Worm (Caenorhabditis elegans) whole organism, late embryonic: ENCODE data around the gene T20B12.3.

Source experiments
- C08G9.2 ChIP-seq: sonication (generic microtip); optimal IDR thresholded peaks from 2 replicates; lab custom pipeline; 2016; ENCODE audit warnings: mild to moderate bottlenecking, missing genetic modification characterization, moderate library complexity, missing compliant biosample characterization
- C38D4.7 ChIP-seq: fragments of 200-800 bp; sonication (Bioruptor generic); optimal IDR thresholded peaks from 2 replicates; lab custom pipeline; 2018; ENCODE audit warnings: mild to moderate bottlenecking, missing genetic modification characterization, moderate library complexity, missing compliant biosample characterization
- F13H6.1 ChIP-seq: sonication (generic microtip); optimal IDR thresholded peaks from 2 replicates; lab custom pipeline; 2016; ENCODE audit warnings: missing genetic modification characterization, missing compliant biosample characterization
- T23F11.4 ChIP-seq: fragments of 200-800 bp; sonication (Bioruptor generic); optimal IDR thresholded peaks from 2 replicates; lab custom pipeline; 2018; ENCODE audit warnings: mild to moderate bottlenecking, missing genetic modification characterization, missing compliant biosample characterization
- ahr-1 ChIP-seq: sonication (generic microtip); optimal IDR thresholded peaks from 2 replicates; lab custom pipeline; 2016; ENCODE audit warnings: missing genetic modification characterization, missing compliant biosample characterization
- ama-1 ChIP-seq: fragments of 150-350 bp; optimal IDR thresholded peaks from 2 replicates; lab custom pipeline; 2014
- ceh-19 ChIP-seq: fragments of 200-800 bp; sonication (Bioruptor generic); optimal IDR thresholded peaks from 2 replicates; lab custom pipeline; 2018; ENCODE audit warnings: mild to moderate bottlenecking, missing genetic modification characterization, missing compliant biosample characterization
- ceh-22 ChIP-seq: sonication (generic microtip); optimal IDR thresholded peaks from 2 replicates; lab custom pipeline; 2017; ENCODE audit warnings: missing biosample characterization, missing genetic modification characterization
- ceh-24 ChIP-seq: sonication (generic microtip); optimal IDR thresholded peaks from 2 replicates; lab custom pipeline; 2016; ENCODE audit warnings: mild to moderate bottlenecking, missing genetic modification characterization, missing compliant biosample characterization
- ceh-30 ChIP-seq: fragments of 150-350 bp; optimal IDR thresholded peaks from 2 replicates; lab custom pipeline; 2014; ENCODE audit warnings: missing biosample characterization, missing genetic modification characterization
- ceh-31 ChIP-seq: sonication (generic microtip); optimal IDR thresholded peaks from 2 replicates; lab custom pipeline; 2016; ENCODE audit warnings: missing genetic modification characterization, missing compliant biosample characterization
- ceh-45 ChIP-seq: fragments of 200-800 bp; sonication (Bioruptor generic); IDR thresholded peaks from 2 replicates; pipeline ENCODE4 v1.3.6; 2022; ENCODE audit warnings: missing genetic modification reagents, missing genetic modification characterization, missing compliant biosample characterization
- ceh-48 ChIP-seq: sonication (generic microtip); optimal IDR thresholded peaks from 2 replicates; lab custom pipeline; 2016; ENCODE audit warnings: missing genetic modification characterization, inconsistent platforms, missing compliant biosample characterization
- dmd-4 ChIP-seq: sonication (generic microtip); optimal IDR thresholded peaks from 2 replicates; lab custom pipeline; 2016; ENCODE audit warnings: borderline replicate concordance, missing genetic modification characterization, missing compliant biosample characterization
- dve-1 ChIP-seq: sonication (generic microtip); optimal IDR thresholded peaks from 2 replicates; lab custom pipeline; 2017; ENCODE audit warnings: antibody characterized with exemption, mild to moderate bottlenecking, missing genetic modification characterization, missing compliant biosample characterization
- elt-2 ChIP-seq: sonication (generic microtip); optimal IDR thresholded peaks from 2 replicates; lab custom pipeline; 2016; ENCODE audit warnings: missing genetic modification reagents, missing genetic modification characterization, missing compliant biosample characterization
- elt-4 ChIP-seq: sonication (generic microtip); optimal IDR thresholded peaks from 2 replicates; lab custom pipeline; 2016; ENCODE audit warnings: missing genetic modification characterization, missing compliant biosample characterization
- ets-4 ChIP-seq: sonication (generic microtip); optimal IDR thresholded peaks from 2 replicates; lab custom pipeline; 2016; ENCODE audit warnings: missing genetic modification characterization, missing compliant biosample characterization
- eyg-1 ChIP-seq: sonication (generic microtip); optimal IDR thresholded peaks from 2 replicates; lab custom pipeline; 2016; ENCODE audit warnings: missing genotype, missing genetic modification characterization, missing compliant biosample characterization
- hlh-13 ChIP-seq: fragments of 200-800 bp; sonication (Bioruptor generic); optimal IDR thresholded peaks from 2 replicates; lab custom pipeline; 2018; ENCODE audit warnings: mild to moderate bottlenecking, missing genetic modification characterization, missing compliant biosample characterization
- hlh-30 ChIP-seq: sonication (generic microtip); optimal IDR thresholded peaks from 2 replicates; lab custom pipeline; 2017; ENCODE audit warnings: antibody characterized with exemption, missing genetic modification characterization, missing compliant biosample characterization; ENCODE audit not compliant: insufficient read depth
- hlh-6 ChIP-seq: sonication (generic microtip); optimal IDR thresholded peaks from 2 replicates; lab custom pipeline; 2016; ENCODE audit warnings: missing genotype, missing genetic modification characterization, missing compliant biosample characterization
- lim-6 ChIP-seq: sonication (generic microtip); optimal IDR thresholded peaks from 2 replicates; lab custom pipeline; 2016; ENCODE audit warnings: missing genetic modification characterization, missing compliant biosample characterization
- lin-11 ChIP-seq: fragments of 200-800 bp; sonication (Bioruptor generic); optimal IDR thresholded peaks from 2 replicates; lab custom pipeline; 2018; ENCODE audit warnings: mild to moderate bottlenecking, missing genetic modification characterization, missing compliant biosample characterization
- madf-2 ChIP-seq: sonication (generic microtip); optimal IDR thresholded peaks from 2 replicates; lab custom pipeline; 2017; ENCODE audit warnings: missing genetic modification characterization, missing compliant biosample characterization
- nhr-11 ChIP-seq: fragments of 150-350 bp; optimal IDR thresholded peaks from 2 replicates; lab custom pipeline; 2014; ENCODE audit warnings: missing biosample characterization, missing genetic modification characterization
- nhr-232 ChIP-seq: sonication (generic microtip); optimal IDR thresholded peaks from 2 replicates; lab custom pipeline; 2016; ENCODE audit warnings: missing genetic modification characterization, missing compliant biosample characterization
- pag-3 ChIP-seq: sonication (generic microtip); optimal IDR thresholded peaks from 2 replicates; lab custom pipeline; 2016; ENCODE audit warnings: missing compliant biosample characterization, missing genetic modification characterization, borderline replicate concordance
- pat-9 ChIP-seq: fragments of 200-800 bp; sonication (Bioruptor generic); optimal IDR thresholded peaks from 2 replicates; lab custom pipeline; 2018; ENCODE audit warnings: mild to moderate bottlenecking, missing genetic modification characterization, moderate library complexity, missing compliant biosample characterization
- pax-1 ChIP-seq: fragments of 150-350 bp; optimal IDR thresholded peaks from 2 replicates; lab custom pipeline; 2014; ENCODE audit warnings: missing biosample characterization, missing genetic modification characterization
- pros-1 ChIP-seq: fragments of 150-350 bp; optimal IDR thresholded peaks from 2 replicates; lab custom pipeline; 2014; ENCODE audit warnings: missing biosample characterization, missing genetic modification reagents, missing genetic modification characterization
- rnt-1 ChIP-seq: sonication (generic microtip); optimal IDR thresholded peaks from 2 replicates; lab custom pipeline; 2016; ENCODE audit warnings: missing genetic modification characterization, missing compliant biosample characterization
- sdc-2 ChIP-seq: sonication (generic microtip); optimal IDR thresholded peaks from 2 replicates; lab custom pipeline; 2016; ENCODE audit warnings: missing genotype, missing genetic modification characterization, missing compliant biosample characterization
- sox-2 ChIP-seq: fragments of 200-800 bp; sonication (Bioruptor generic); IDR thresholded peaks from 2 replicates; pipeline ENCODE4 v1.3.6; 2022; ENCODE audit warnings: missing genetic modification reagents, missing genetic modification characterization, missing compliant biosample characterization
- syd-9 ChIP-seq: sonication (generic microtip); optimal IDR thresholded peaks from 2 replicates; lab custom pipeline; 2016; ENCODE audit warnings: mild to moderate bottlenecking, missing genetic modification characterization, moderate library complexity, missing compliant biosample characterization
- unc-3 ChIP-seq, 2 experiments: fragments of 200-800 bp in 1 of 2; sonication (Bioruptor generic) in 1 of 2; sonication (generic microtip) in 1 of 2; conservative IDR thresholded peaks in 1 of 2; optimal IDR thresholded peaks in 1 of 2; 2 replicates each; pipeline versions ENCODE4 v1.3.6 to Lab custom; 2016 to 2022; ENCODE audit warnings: missing compliant biosample characterization in 2 of 2, missing genetic modification characterization in 2 of 2, missing genetic modification reagents in 1 of 2
- unc-42 ChIP-seq: sonication (generic microtip); optimal IDR thresholded peaks from 2 replicates; lab custom pipeline; 2016; ENCODE audit warnings: missing genotype, missing genetic modification characterization, missing compliant biosample characterization
- unc-55 ChIP-seq: sonication (generic microtip); optimal IDR thresholded peaks from 2 replicates; lab custom pipeline; 2017; ENCODE audit warnings: missing biosample characterization, missing genetic modification reagents, missing genetic modification characterization
- unc-86 ChIP-seq: sonication (generic microtip); optimal IDR thresholded peaks from 2 replicates; lab custom pipeline; 2016; ENCODE audit warnings: missing genetic modification characterization, missing compliant biosample characterization
- zip-5 ChIP-seq: sonication (generic microtip); optimal IDR thresholded peaks from 2 replicates; lab custom pipeline; 2016; ENCODE audit warnings: missing genetic modification characterization, missing compliant biosample characterization
- ztf-16 ChIP-seq: sonication (generic microtip); optimal IDR thresholded peaks from 2 replicates; lab custom pipeline; 2017; ENCODE audit warnings: missing genetic modification characterization, missing compliant biosample characterization

The T20B12.3 gene

ce11 chrIII:7349075-7349474 lies 32.8 kb upstream of the T20B12.3 start, which contains the start of gene gos-28:
TSS of gene gos-28 (minus strand) at chrIII:7349175.
- TF ChIP-seq nhr-11 (tag; lab: Kevin White, UChicago) (no peak), C38D4.7 (GFP tag; lab: Kevin White, UChicago) (no peak), lim-6 (tag; lab: Kevin White, UChicago) (no peak), pax-1 (no peak), hlh-13 (no peak), ama-1 (lab: Kevin White, UChicago) (no peak), nhr-232 (no peak), ceh-48 (no peak), elt-4 (tag; lab: Kevin White, UChicago) (no peak), ceh-45 (GFP tag; lab: Robert Waterston, UW) (no peak)
- TF ChIP-seq, all 69 proteins: peak for 0

ce11 chrIII:7353871-7354270 lies 28.0 kb upstream of the T20B12.3 start, which contains the start of gene F08F8.9:
TSS of gene F08F8.9 (minus strand) at chrIII:7353971.
- TF ChIP-seq C38D4.7 (GFP tag; lab: Kevin White, UChicago) (no peak), madf-2 (tag; lab: Kevin White, UChicago) (no peak), unc-3 (GFP tag; conservative IDR thresholded peaks at IDR 0.05; lab: Robert Waterston, UW) (no peak), unc-3 (tag; optimal IDR thresholded peaks at IDR 0.05; lab: Kevin White, UChicago) (no peak), ama-1 (lab: Kevin White, UChicago) (no peak), dve-1 (tag; lab: Kevin White, UChicago) (no peak)

- no peak for TF ChIP-seq pat-9 (tag; lab: Kevin White, UChicago)
- peak; percentile 7 for TF ChIP-seq elt-2
- TF ChIP-seq lin-11 (tag; lab: Kevin White, UChicago), result no peak
- no peak for TF ChIP-seq ceh-19 (GFP tag; lab: Kevin White, UChicago)
- TF ChIP-seq ceh-22 (tag; lab: Kevin White, UChicago), result no peak
- TF ChIP-seq ztf-16 (tag; lab: Kevin White, UChicago), result no peak
- no peak for TF ChIP-seq unc-42
- TF ChIP-seq ets-4 (tag; lab: Kevin White, UChicago), result no peak
- no peak for TF ChIP-seq ahr-1 (tag; lab: Kevin White, UChicago)
- TF ChIP-seq unc-86 (tag; lab: Kevin White, UChicago), result peak; percentile 78
- TF ChIP-seq lim-6 (tag; lab: Kevin White, UChicago), result no peak
- no peak for TF ChIP-seq syd-9 (tag; lab: Kevin White, UChicago)
- TF ChIP-seq hlh-30 (tag; lab: Kevin White, UChicago), result peak; percentile 62
- TF ChIP-seq hlh-6 (tag; lab: Kevin White, UChicago), result no peak
- TF ChIP-seq ceh-30 (tag; lab: Kevin White, UChicago), result no peak
- TF ChIP-seq T23F11.4 (GFP tag; lab: Kevin White, UChicago), result no peak
- TF ChIP-seq elt-4 (tag; lab: Kevin White, UChicago), result no peak
- TF ChIP-seq dve-1 (tag; lab: Kevin White, UChicago), result no peak
- TF ChIP-seq ceh-31 (tag; lab: Kevin White, UChicago), result no peak
- no peak for TF ChIP-seq hlh-13
- no peak for TF ChIP-seq rnt-1 (tag; lab: Kevin White, UChicago)
- TF ChIP-seq dmd-4 (tag; lab: Kevin White, UChicago), result no peak
- TF ChIP-seq nhr-232, result no peak
- TF ChIP-seq F13H6.1 (tag; lab: Kevin White, UChicago), result no peak
- no peak for TF ChIP-seq sdc-2 (tag; lab: Kevin White, UChicago)
- TF ChIP-seq ceh-24 (tag; lab: Kevin White, UChicago), result no peak
- peak; percentile 30 for TF ChIP-seq unc-55 (GFP tag; lab: Kevin White, UChicago)
- no peak for TF ChIP-seq pros-1 (tag; lab: Kevin White, UChicago)
- no peak for TF ChIP-seq sox-2
- no peak for TF ChIP-seq unc-3 (GFP tag; conservative IDR thresholded peaks at IDR 0.05; lab: Robert Waterston, UW)
- no peak for TF ChIP-seq unc-3 (tag; optimal IDR thresholded peaks at IDR 0.05; lab: Kevin White, UChicago)
- TF ChIP-seq madf-2 (tag; lab: Kevin White, UChicago), result no peak
- no peak for TF ChIP-seq eyg-1 (tag; lab: Kevin White, UChicago)
- TF ChIP-seq pag-3, result no peak
- no peak for TF ChIP-seq zip-5 (tag; lab: Kevin White, UChicago)
- no peak for TF ChIP-seq C08G9.2 (tag; lab: Kevin White, UChicago)
Measured at ce11 chrIII:7357356-7357755, 24.6 kb upstream of the T20B12.3 start, which contains the start of gene F08F8.10. TSS of gene F08F8.10 (minus strand) at chrIII:7357393.
